Fruit fly (Drosophila melanogaster): ENCODE results near the gene CG31835.
"Not testable (repeated sequence)": the region's sequence is repeated elsewhere in the genome, so short reads cannot be mapped to it uniquely, and the experiment has no call there.

CG31835 gene

DNA sequence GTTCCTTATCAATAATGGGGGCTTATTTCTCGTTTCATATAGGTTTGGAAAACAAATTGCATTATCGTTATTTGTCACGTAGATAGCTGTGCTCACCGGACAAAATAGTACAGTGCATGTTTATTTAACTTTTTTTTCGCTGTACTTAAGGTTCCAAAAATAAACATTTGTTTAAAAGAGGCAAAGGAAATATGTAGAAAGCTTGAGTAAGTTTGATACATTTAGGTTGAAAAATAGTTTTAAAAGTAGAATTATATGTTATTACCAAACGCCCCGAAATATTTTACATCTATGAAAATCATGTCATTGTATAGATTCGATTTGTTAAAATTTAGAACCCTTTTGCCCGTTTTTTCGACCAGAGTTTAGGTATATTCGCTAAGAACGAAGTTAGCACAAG lies at the start of gene CG31835:
Gene CG31835 (plus strand): TSS at position 301 of the 400 bp plus-strand sequence.
- TF ChIP-seq Dll, pan, psq (optimal IDR thresholded peaks at IDR 0.05): not testable (repeated sequence)

DNA sequence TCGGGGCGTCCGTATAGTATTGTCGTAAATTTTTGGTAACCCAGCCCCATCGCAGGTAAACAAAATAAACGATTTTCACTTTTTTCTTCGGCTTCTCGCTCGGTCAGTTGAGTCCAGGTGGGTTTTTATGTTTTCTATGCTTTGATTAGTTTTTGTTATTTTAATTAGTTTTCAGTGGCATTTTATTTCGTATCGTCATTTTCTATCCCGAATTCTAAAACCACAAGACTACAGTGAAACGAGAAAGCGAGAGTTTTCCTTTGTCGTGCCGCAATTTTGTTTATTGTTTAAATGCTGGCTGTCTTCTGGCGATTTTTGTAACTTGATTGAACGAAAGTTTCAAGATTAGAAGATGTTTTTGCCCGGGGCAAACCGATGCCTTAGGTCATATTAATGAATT lies 48.3 kb upstream of the CG31835 start:
- no peak for TF ChIP-seq usp (GFP tag; optimal IDR thresholded peaks at IDR 0.05)
- no peak for TF ChIP-seq psq (optimal IDR thresholded peaks at IDR 0.05)
- no peak for TF ChIP-seq EcR (GFP tag; optimal IDR thresholded peaks at IDR 0.05)
- TF ChIP-seq Dll (optimal IDR thresholded peaks at IDR 0.05): no peak
- TF ChIP-seq CG8478 (optimal IDR thresholded peaks at IDR 0.05): no peak
- no peak for TF ChIP-seq pan (optimal IDR thresholded peaks at IDR 0.05)

DNA sequence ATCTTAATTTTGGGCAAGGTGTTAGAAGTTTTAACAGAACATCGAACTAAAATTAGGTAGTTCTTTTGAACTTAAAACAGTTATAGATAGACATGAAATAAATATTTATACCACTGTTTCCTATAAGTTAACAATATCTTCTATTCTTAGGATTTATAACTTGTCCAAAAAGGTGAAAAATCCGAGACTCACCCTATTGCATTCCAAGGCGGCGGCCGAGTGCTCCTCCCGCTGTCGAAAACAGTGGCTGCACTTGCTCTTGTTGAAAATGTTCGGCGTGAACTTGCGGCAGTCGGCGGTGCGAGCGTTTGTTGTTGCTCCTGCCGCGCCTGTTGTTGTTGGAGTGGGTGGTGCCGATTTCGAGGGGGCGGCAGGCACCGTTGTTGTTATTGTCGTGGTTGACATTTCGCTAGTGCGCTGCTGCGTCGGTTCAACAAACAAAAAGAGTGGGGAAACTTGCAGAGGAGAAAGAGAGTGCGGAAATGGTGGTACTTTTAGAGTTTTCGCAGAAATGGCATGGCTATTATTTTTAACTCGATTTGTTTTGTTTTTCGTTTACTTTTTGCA lies 47.3 kb upstream of the CG31835 start:
- TF ChIP-seq usp (GFP tag; optimal IDR thresholded peaks at IDR 0.05): no peak
- no peak for TF ChIP-seq psq (optimal IDR thresholded peaks at IDR 0.05)
- no peak for TF ChIP-seq EcR (GFP tag; optimal IDR thresholded peaks at IDR 0.05)
- no peak for TF ChIP-seq Dll (optimal IDR thresholded peaks at IDR 0.05)
- no peak for TF ChIP-seq CG8478 (optimal IDR thresholded peaks at IDR 0.05)
- no peak for TF ChIP-seq pan (optimal IDR thresholded peaks at IDR 0.05)

DNA sequence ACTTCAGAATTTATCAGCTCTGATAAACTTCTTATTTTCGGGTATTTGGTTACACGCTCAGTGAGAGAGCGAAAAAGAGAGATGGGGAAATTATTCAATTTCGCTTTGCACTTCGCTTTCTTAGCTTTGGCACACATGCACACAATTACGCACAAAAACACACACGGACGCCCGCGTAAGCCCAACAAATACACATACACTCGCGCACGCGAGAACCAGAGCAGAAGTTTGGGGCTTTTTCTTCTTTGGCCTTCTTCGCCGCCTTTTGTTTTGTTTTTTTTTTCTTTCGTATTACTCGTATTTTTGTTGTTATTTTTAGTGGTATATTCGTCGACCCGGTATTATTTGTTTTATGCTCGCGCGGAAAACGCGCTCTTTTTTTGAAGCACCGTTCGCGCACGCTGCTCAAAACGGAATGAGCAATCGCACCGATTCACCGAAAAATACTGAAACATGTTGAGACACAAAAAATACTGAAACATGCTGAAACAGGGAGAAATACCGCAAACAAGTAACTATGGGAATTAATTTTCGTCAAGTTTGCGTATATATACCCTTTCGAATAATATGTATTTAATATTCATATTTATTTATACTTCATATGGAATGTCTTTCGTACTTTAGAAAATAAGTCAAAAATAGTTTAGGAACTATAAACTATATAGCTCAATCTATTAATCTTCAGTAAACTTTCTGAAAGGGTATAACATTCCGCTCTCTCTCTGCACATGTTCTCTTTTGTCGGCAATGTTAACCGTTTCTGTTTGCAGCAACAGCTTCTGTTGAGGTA lies 46.5 kb upstream of the CG31835 start, which contains the start of gene osp:
Gene osp (minus strand): TSS at position 419 of the 790 bp plus-strand sequence.
- TF ChIP-seq EcR (GFP tag; optimal IDR thresholded peaks at IDR 0.05) (no peak), usp (GFP tag; optimal IDR thresholded peaks at IDR 0.05) (no peak), pan (optimal IDR thresholded peaks at IDR 0.05) (no peak), psq (optimal IDR thresholded peaks at IDR 0.05) (no peak), Dll (optimal IDR thresholded peaks at IDR 0.05) (no peak), CG8478 (optimal IDR thresholded peaks at IDR 0.05) (no peak)

DNA sequence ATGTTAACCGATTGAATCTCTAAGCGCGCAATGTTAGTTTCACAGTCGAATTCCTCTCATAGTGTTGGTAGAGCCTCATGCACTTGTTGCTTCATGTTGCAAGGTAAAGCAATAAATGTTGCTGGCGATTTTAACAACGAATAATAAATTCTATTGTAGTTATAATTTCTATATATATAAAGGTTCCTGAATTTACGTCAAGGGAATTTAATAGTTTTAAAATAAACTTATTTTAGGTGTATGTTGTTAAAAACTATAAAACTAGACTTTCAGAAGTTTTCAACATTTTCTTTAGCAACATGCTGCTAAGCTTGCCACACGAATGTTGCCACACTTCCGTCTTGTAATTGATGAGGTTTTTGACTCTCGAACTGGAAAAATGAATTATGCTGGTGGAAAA lies 45.4 kb upstream of the CG31835 start:
- no peak for TF ChIP-seq Dll (optimal IDR thresholded peaks at IDR 0.05)
- TF ChIP-seq pan (optimal IDR thresholded peaks at IDR 0.05): no peak
- TF ChIP-seq CG8478 (optimal IDR thresholded peaks at IDR 0.05): no peak
- TF ChIP-seq EcR (GFP tag; optimal IDR thresholded peaks at IDR 0.05): no peak
- TF ChIP-seq psq (optimal IDR thresholded peaks at IDR 0.05): no peak
- no peak for TF ChIP-seq usp (GFP tag; optimal IDR thresholded peaks at IDR 0.05)

DNA sequence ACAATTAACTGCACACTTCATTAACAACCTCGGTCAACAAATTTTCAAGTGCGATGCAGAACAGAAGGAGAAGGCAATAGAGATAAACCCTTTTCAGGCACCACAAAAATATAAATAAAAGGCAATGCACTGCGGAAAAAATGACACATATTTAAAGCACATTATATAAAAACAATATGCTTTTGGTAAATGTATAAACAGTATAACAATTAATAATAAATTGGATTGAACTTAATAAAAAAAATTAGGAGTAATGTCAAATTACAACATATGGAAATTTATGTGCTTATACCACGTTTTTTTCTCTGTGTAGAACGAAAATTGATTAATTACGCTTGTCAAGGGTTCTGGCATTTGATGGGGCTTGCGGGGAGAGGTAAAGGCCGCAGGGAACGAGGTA lies 44.9 kb upstream of the CG31835 start:
- TF ChIP-seq usp (GFP tag; optimal IDR thresholded peaks at IDR 0.05) (no peak), pan (optimal IDR thresholded peaks at IDR 0.05) (no peak)

DNA sequence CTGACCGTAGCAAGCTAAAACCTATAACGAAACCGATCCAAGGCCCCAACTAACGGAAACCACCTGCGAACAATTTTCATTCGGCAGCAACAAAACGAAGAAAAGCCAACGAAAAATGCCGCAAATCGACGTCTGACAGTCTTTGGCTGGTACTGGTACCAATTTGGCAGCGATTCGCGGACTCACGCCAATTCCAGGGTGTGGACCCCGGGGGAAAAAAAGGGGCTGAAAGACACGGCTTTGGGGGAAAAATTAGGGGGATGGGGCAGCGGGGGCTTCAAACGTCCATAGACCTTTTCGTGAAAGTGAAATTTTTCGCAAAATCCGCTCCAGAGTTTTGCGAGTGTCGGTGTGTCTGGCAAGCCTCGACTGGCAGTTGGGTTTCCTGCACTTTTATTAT lies 42.0 kb upstream of the CG31835 start:
- TF ChIP-seq CG8478 (optimal IDR thresholded peaks at IDR 0.05) (no peak), usp (GFP tag; optimal IDR thresholded peaks at IDR 0.05) (no peak), EcR (GFP tag; optimal IDR thresholded peaks at IDR 0.05) (no peak), pan (optimal IDR thresholded peaks at IDR 0.05) (no peak), Dll (optimal IDR thresholded peaks at IDR 0.05) (no peak), psq (optimal IDR thresholded peaks at IDR 0.05) (no peak)

DNA sequence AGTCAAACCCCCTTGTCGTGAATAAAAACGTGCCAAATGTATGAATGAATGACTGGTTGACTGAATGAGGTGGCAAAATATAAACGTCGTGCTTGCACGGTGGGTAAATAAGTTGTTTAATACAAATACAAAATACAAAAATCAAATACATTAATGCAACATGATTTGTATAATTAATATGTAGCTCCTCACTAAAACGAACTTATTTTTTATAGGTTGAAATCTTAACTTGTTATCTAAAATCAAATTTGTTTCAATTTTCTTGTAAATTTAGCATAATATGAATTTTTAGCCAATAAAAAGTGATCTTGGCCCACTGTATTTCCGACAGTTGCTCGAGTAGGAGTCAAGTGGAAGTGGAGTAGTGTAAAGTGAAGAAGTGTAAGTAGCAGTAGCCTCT lies 37.7 kb upstream of the CG31835 start:
- no peak for TF ChIP-seq EcR (GFP tag; optimal IDR thresholded peaks at IDR 0.05)
- no peak for TF ChIP-seq Dll (optimal IDR thresholded peaks at IDR 0.05)
- TF ChIP-seq CG8478 (optimal IDR thresholded peaks at IDR 0.05): no peak
- no peak for TF ChIP-seq pan (optimal IDR thresholded peaks at IDR 0.05)
- no peak for TF ChIP-seq usp (GFP tag; optimal IDR thresholded peaks at IDR 0.05)
- TF ChIP-seq psq (optimal IDR thresholded peaks at IDR 0.05): no peak

DNA sequence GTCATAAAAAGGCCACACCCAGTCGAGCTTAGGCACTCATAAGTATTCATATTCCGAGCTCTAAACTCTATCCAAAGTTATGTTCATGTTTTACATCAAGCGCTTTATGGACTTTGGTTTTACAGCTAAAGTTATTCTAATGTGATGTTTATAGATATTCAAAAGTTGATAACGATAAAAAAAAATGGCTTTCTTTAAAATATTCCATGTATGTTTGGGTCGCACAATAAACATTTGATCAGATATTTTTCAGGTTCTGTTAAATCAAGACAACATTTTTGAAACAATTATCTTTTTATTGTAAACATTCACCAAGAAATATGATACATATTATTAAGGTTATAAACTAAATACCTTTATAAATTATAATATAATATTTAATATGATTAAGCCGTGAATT lies 36.7 kb upstream of the CG31835 start:
- no peak for TF ChIP-seq psq (optimal IDR thresholded peaks at IDR 0.05)
- TF ChIP-seq Dll (optimal IDR thresholded peaks at IDR 0.05): no peak

DNA sequence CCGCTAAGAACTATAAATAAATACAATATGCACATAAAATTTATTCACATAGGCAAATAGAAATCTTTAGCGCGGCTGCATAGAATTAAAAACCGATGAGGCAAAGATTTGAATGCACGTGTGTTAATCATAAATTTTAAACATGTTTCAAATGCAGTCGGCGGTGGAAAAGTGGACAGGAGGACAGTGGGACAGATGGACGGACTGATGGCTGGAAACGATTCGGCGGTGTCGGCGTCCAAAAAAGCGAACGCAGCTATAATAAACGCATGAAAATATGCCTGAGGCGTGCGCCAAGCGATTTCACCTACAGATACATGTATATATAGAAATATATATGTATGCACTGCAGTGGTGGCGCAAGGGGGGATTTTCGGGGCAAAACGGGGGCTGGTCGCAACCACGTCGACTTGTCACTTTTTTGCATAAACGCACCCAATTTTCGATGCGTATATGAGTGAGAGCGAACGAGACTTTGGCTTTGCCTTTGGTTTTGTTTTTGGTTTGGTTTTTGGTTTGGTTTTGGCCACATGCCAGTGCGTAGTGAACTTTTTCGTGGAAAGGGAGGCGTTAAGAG lies 36.1 kb upstream of the CG31835 start:
- TF ChIP-seq psq (optimal IDR thresholded peaks at IDR 0.05) (no peak), EcR (GFP tag; optimal IDR thresholded peaks at IDR 0.05) (no peak), pan (optimal IDR thresholded peaks at IDR 0.05) (no peak), usp (GFP tag; optimal IDR thresholded peaks at IDR 0.05) (no peak), Dll (optimal IDR thresholded peaks at IDR 0.05) (no peak), CG8478 (optimal IDR thresholded peaks at IDR 0.05) (no peak)

DNA sequence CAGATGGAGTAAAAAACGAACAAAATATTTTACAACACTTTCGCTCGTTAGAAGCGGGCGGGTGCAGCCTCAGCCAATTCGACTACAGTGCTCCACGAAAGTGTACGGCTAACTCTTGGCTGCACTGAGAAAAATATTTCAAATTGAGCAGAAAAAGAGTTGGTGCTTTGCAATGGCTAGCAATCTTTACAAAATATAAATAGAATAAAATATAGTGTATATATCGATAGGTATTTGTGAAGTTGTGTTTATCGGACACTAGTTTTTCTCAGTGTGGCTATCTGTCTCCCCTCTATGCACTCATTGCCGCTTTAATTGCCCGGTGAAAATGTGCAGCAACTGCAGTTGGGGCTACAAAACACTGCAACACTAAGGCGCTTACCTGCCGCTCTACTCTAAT lies 34.1 kb upstream of the CG31835 start:
- TF ChIP-seq Dll (optimal IDR thresholded peaks at IDR 0.05): no peak
- TF ChIP-seq EcR (GFP tag; optimal IDR thresholded peaks at IDR 0.05): no peak
- no peak for TF ChIP-seq psq (optimal IDR thresholded peaks at IDR 0.05)
- no peak for TF ChIP-seq usp (GFP tag; optimal IDR thresholded peaks at IDR 0.05)
- TF ChIP-seq CG8478 (optimal IDR thresholded peaks at IDR 0.05): no peak
- no peak for TF ChIP-seq pan (optimal IDR thresholded peaks at IDR 0.05)

DNA sequence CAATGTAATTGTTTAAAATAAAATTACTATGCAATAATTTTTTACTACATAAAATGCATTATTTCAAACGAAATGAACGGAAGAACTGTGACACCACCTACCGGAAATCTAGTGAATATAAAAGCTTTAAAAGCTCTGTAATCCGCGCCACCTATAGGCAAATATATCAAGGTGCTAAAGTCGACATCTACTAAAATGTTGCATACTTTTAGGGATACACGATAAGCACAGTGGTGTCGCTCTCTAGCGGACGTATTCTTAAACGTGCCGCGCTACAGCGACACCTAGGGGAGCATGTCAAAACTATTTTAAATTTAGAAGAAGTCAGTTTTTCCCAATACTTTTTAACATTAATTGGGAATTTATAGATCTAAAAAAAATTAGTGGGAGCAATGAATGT lies 29.4 kb upstream of the CG31835 start:
- TF ChIP-seq EcR (GFP tag; optimal IDR thresholded peaks at IDR 0.05): no peak
- no peak for TF ChIP-seq pan (optimal IDR thresholded peaks at IDR 0.05)
- no peak for TF ChIP-seq CG8478 (optimal IDR thresholded peaks at IDR 0.05)
- no peak for TF ChIP-seq Dll (optimal IDR thresholded peaks at IDR 0.05)
- TF ChIP-seq usp (GFP tag; optimal IDR thresholded peaks at IDR 0.05): no peak
- no peak for TF ChIP-seq psq (optimal IDR thresholded peaks at IDR 0.05)

Data from whole organism.